Worm (Caenorhabditis elegans): ENCODE data around the gene dmsr-15.

The dmsr-15 gene

DNA sequence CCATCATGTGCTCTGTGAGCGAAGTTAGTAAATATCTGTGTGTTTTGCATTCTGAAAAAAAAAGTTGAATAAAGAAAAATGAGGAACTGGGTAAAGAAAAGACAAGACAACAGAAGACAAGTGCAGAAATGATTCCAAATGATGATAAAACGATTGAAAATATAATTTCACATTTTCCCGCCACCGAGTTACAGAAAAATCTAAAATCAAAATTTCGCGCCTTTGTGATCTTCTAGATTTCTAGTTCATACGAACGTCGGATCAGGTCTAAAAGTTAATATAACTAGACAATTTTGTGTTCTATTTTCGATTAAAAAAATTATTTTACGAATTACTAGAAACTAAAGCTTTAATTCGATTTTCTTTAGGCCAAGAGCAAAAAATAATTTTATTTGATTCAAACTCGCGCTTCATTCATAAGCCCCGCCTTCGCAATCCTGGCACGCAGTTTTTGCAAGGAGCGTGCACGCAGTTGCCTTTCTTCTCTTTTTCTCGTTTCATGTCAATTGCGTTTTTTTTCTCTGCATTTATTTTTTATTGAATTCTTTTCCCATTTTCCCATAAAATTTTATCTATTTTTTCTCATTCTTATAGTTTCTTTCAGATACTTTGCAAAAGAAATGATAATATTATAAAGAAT, 43.7 kb downstream of the dmsr-15 start, which contains the start of the genes spn-4 and spe-39 (continued):
- TF ChIP-seq snpc-1.1 (tag; optimal IDR thresholded peaks at IDR 0.05; ENCODE audit: insufficient read depth) (no peak), nhr-120 (GFP tag; IDR thresholded peaks at IDR 0.05) (no peak), lsy-27 (tag; optimal IDR thresholded peaks at IDR 0.05; ENCODE audit: borderline replicate concordance, insufficient read depth) (no peak), egrh-3 (GFP tag; IDR thresholded peaks at IDR 0.05) (no peak), F49E8.2 (tag; optimal IDR thresholded peaks at IDR 0.05; ENCODE audit: insufficient read depth) (no peak), F22D6.2 (tag; optimal IDR thresholded peaks at IDR 0.05) (no peak), dox-1 (GFP tag; IDR thresholded peaks at IDR 0.05) (peak; percentile 58), hrde-1 (tag; optimal IDR thresholded peaks at IDR 0.05; ENCODE audit: borderline replicate concordance) (peak; percentile 48), ccch-3 (GFP tag; optimal IDR thresholded peaks at IDR 0.05) (no peak), ztf-18 (tag; optimal IDR thresholded peaks at IDR 0.05) (peak; percentile 17), ztf-26 (tag; optimal IDR thresholded peaks at IDR 0.05) (no peak), nhr-179 (tag; optimal IDR thresholded peaks at IDR 0.05) (no peak), ceh-58 (GFP tag; IDR thresholded peaks at IDR 0.05) (no peak), Y56A3A.18 (GFP tag; IDR thresholded peaks at IDR 0.05) (no peak), sdz-38 (tag; optimal IDR thresholded peaks at IDR 0.05) (no peak), F57A8.1 (GFP tag; optimal IDR thresholded peaks at IDR 0.05) (no peak), ceh-40 (GFP tag; IDR thresholded peaks at IDR 0.05) (no peak), tbx-9 (tag; optimal IDR thresholded peaks at IDR 0.05; ENCODE audit: borderline replicate concordance) (no peak), C17E4.6 (GFP tag; IDR thresholded peaks at IDR 0.05) (no peak), rcor-1 (GFP tag; IDR thresholded peaks at IDR 0.05) (0 out of 2 replicates have a peak, but pooled peaks have one; percentile 49), efl-1 (GFP tag; optimal IDR thresholded peaks at IDR 0.05) (peak; percentile 97), cebp-1 (GFP tag; IDR thresholded peaks at IDR 0.05) (no peak), cebp-1 (tag; optimal IDR thresholded peaks at IDR 0.05) (peak; percentile 60), pha-4 (tag; optimal IDR thresholded peaks at IDR 0.05) (no peak), let-526 (GFP tag; IDR thresholded peaks at IDR 0.05) (no peak), B0336.3 (GFP tag; IDR thresholded peaks at IDR 0.05) (peak; percentile 76), lin-40 (tag; optimal IDR thresholded peaks at IDR 0.05) (no peak), nhr-80 (tag; optimal IDR thresholded peaks at IDR 0.05) (peak; percentile 8), snpc-4 (GFP tag; optimal IDR thresholded peaks at IDR 0.05) (no peak), snpc-4 (tag; optimal IDR thresholded peaks at IDR 0.05) (peak in 2 of 4 experiments; percentile 50 to 55), dpff-1 (tag; optimal IDR thresholded peaks at IDR 0.05) (no peak), F52B5.7 (tag; optimal IDR thresholded peaks at IDR 0.05) (no peak), somi-1 (GFP tag; optimal IDR thresholded peaks at IDR 0.05) (no peak), F37B4.10 (GFP tag; IDR thresholded peaks at IDR 0.05) (no peak), athp-1 (tag; optimal IDR thresholded peaks at IDR 0.05) (no peak), let-607 (tag; optimal IDR thresholded peaks at IDR 0.05) (peak in 1 of 2 experiments; percentile 14), die-1 (tag; optimal IDR thresholded peaks at IDR 0.05) (no peak), snpc-1.3 (tag; optimal IDR thresholded peaks at IDR 0.05; ENCODE audit: insufficient read depth) (peak; percentile 27), tlf-1 (GFP tag; optimal IDR thresholded peaks at IDR 0.05) (peak; percentile 92), lsl-1 (GFP tag; optimal IDR thresholded peaks at IDR 0.05) (peak; percentile 77), hsf-1 (GFP tag; IDR thresholded peaks at IDR 0.05) (0 out of 2 replicates have a peak, but pooled peaks have one; percentile 52), gei-17 (GFP tag; optimal IDR thresholded peaks at IDR 0.05) (no peak), F23B12.7 (tag; optimal IDR thresholded peaks at IDR 0.05; ENCODE audit: insufficient read depth) (no peak), K11D2.4 (GFP tag; IDR thresholded peaks at IDR 0.05) (0 out of 2 replicates have a peak, but pooled peaks have one; percentile 36), lin-54 (GFP tag; optimal IDR thresholded peaks at IDR 0.05) (peak; percentile 89), dpl-1 (GFP tag; optimal IDR thresholded peaks at IDR 0.05) (peak; percentile 81), D2030.7 (GFP tag; IDR thresholded peaks at IDR 0.05) (peak; percentile 92)
